Fruit fly (Drosophila melanogaster): ENCODE measurements around the gene CG9175.

CG9175 gene

dm6 chr2L:6048542-6048941, 50.2 kb downstream of the CG9175 start, which contains the start of the genes CG34179 and slmo:
Gene CG34179 (minus strand): TSS chr2L:6048706.
Gene slmo (minus strand): TSS chr2L:6048706.
- no peak for TF ChIP-seq jim (GFP tag; optimal IDR thresholded peaks at IDR 0.05)
- TF ChIP-seq GATAd (GFP tag; optimal IDR thresholded peaks at IDR 0.05): no peak
- TF ChIP-seq usp (GFP tag; optimal IDR thresholded peaks at IDR 0.05): no peak
- no peak for TF ChIP-seq rgr (GFP tag; optimal IDR thresholded peaks at IDR 0.05)
- no peak for TF ChIP-seq ey (GFP tag; optimal IDR thresholded peaks at IDR 0.05)
- no peak for TF ChIP-seq Vsx2 (GFP tag; optimal IDR thresholded peaks at IDR 0.05; ENCODE audit: partially characterized antibody)
- no peak for TF ChIP-seq dl (GFP tag; optimal IDR thresholded peaks at IDR 0.05; ENCODE audit: insufficient read depth in 1 of 2, partially characterized antibody in 2 of 2)
- no peak for TF ChIP-seq Myc (optimal IDR thresholded peaks at IDR 0.05)
- TF ChIP-seq CG9705 (GFP tag; optimal IDR thresholded peaks at IDR 0.05): no peak

dm6 chr2L:6047528-6048160, 51.1 kb downstream of the CG9175 start, which contains the start of gene IPIP:
Gene IPIP (plus strand): TSS chr2L:6048002.
- TF ChIP-seq Dif (GFP tag; optimal IDR thresholded peaks at IDR 0.05; ENCODE audit: partially characterized antibody) (peak; percentile 2), Sp1 (GFP tag; optimal IDR thresholded peaks at IDR 0.05) (peak; percentile 30), CG32264 (GFP tag; optimal IDR thresholded peaks at IDR 0.05) (no peak), CrebA (GFP tag; optimal IDR thresholded peaks at IDR 0.05; ENCODE audit: borderline replicate concordance) (no peak), tai (GFP tag; optimal IDR thresholded peaks at IDR 0.05) (no peak), ey (GFP tag; optimal IDR thresholded peaks at IDR 0.05) (peak; percentile 9), Vsx2 (GFP tag; optimal IDR thresholded peaks at IDR 0.05; ENCODE audit: partially characterized antibody) (no peak), N (GFP tag; optimal IDR thresholded peaks at IDR 0.05) (no peak), Rel (GFP tag; optimal IDR thresholded peaks at IDR 0.05) (no peak), Rel (tag; optimal IDR thresholded peaks at IDR 0.05) (peak; percentile 47), jim (GFP tag; optimal IDR thresholded peaks at IDR 0.05) (no peak), Dfd (GFP tag; optimal IDR thresholded peaks at IDR 0.05) (no peak), br (GFP tag; optimal IDR thresholded peaks at IDR 0.05) (peak; percentile 39), HLH106 (tag; optimal IDR thresholded peaks at IDR 0.05) (peak; percentile 33), h (GFP tag; optimal IDR thresholded peaks at IDR 0.05) (peak; percentile 69), OdsH (GFP tag; optimal IDR thresholded peaks at IDR 0.05) (peak; percentile 5), Hr83 (GFP tag; optimal IDR thresholded peaks at IDR 0.05; ENCODE audit: poor library complexity, severe bottlenecking) (peak; percentile 94), CG9705 (GFP tag; optimal IDR thresholded peaks at IDR 0.05) (peak; percentile 17), foxo (GFP tag; optimal IDR thresholded peaks at IDR 0.05) (peak in 1 of 2 experiments; percentile 36), dsf (GFP tag; optimal IDR thresholded peaks at IDR 0.05; ENCODE audit: borderline replicate concordance) (no peak), Hnf4 (GFP tag; optimal IDR thresholded peaks at IDR 0.05) (no peak), sv (GFP tag; optimal IDR thresholded peaks at IDR 0.05) (no peak), fru (GFP tag; optimal IDR thresholded peaks at IDR 0.05) (peak; percentile 65), Hr78 (GFP tag; optimal IDR thresholded peaks at IDR 0.05) (no peak), rgr (GFP tag; optimal IDR thresholded peaks at IDR 0.05) (peak; percentile 60)

DNA sequence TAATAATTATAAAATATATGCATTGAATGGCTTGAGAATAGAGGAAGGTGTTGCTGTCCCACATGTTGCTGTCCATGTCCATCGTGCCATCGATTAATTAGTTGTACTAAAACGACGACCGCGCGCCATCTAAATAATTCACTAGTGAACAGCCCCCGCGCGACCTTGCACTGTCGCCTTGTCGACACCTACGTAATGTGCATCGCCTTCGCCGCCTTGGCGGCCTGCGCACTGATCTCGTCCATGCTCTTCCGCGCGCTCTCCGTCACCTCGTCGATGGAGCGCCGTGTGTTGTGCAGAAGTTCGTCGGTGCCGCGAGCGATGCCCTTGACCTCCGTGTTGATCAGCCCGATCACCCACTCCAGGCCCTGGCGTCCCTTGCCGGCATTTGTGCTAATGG, 51.9 kb downstream of the CG9175 start:
- TF ChIP-seq Hr83 (GFP tag; optimal IDR thresholded peaks at IDR 0.05; ENCODE audit: poor library complexity, severe bottlenecking) (no peak), Jra (GFP tag; optimal IDR thresholded peaks at IDR 0.05) (no peak), lola (GFP tag; optimal IDR thresholded peaks at IDR 0.05) (no peak), Dfd (GFP tag; optimal IDR thresholded peaks at IDR 0.05) (no peak), psq (GFP tag; optimal IDR thresholded peaks at IDR 0.05) (no peak)
